Fruit fly (Drosophila melanogaster) whole organism: Measurements from ENCODE around the gene CROT.

Experiments used
- CG8478 ChIP-seq: fragments of >200 bp; optimal IDR thresholded peaks from 2 replicates; lab custom pipeline; 2018; ENCODE audit warnings: inconsistent platforms
- Dll ChIP-seq: fragments of >200 bp; optimal IDR thresholded peaks from 2 replicates; lab custom pipeline; 2017
- EcR ChIP-seq, 2 experiments: fragments of >200 bp; optimal IDR thresholded peaks; 2 replicates each; lab custom pipeline; 2017; ENCODE audit warnings: missing biosample characterization in 2 of 2, missing genetic modification characterization in 2 of 2, missing genetic modification reagents in 2 of 2
- pan ChIP-seq: fragments of >200 bp; optimal IDR thresholded peaks from 2 replicates; lab custom pipeline; 2017
- psq ChIP-seq: fragments of >200 bp; optimal IDR thresholded peaks from 2 replicates; lab custom pipeline; 2017
- usp ChIP-seq: fragments of >200 bp; optimal IDR thresholded peaks from 2 replicates; lab custom pipeline; 2017; ENCODE audit warnings: missing biosample characterization, missing genetic modification characterization, mixed read lengths

The CROT gene

DNA sequence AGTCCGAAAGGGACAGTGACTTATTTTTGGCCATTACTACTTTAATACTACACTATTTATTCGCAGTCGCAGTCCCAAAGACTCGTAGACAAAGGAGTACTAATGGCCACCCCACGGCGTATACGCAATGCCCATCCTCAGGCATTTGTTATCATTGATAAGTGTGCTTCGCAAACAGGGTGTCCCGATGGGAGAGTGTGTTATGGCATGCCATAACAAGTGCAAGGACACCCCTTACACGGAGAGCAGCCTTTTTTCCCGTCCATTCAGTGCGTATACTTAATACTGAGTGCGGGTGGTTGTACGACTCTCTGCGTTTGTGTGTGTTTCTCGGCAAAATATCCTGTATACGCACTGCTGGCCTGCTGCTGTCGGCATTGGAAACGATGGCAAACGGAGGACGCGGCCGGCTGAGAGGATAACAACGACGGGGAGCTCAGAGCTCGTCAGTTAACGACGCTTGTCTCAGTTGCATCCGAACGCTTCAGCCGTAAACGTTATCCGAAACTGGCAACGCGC, 44.5 kb downstream of the CROT start, which contains the start of gene unc80:
TSS of gene unc80 (plus strand) at position 469 of the 519 bp plus-strand sequence.
- TF ChIP-seq pan (lab: Kevin White, UChicago), result no peak
- TF ChIP-seq usp (GFP tag; lab: Kevin White, UChicago), result no peak
- TF ChIP-seq EcR (GFP tag; optimal IDR thresholded peaks at IDR 0.05; lab: Kevin White, UChicago), result no peak
- no peak for TF ChIP-seq CG8478 (lab: Kevin White, UChicago)
- TF ChIP-seq Dll, result no peak
- TF ChIP-seq psq (lab: Kevin White, UChicago), result no peak

DNA sequence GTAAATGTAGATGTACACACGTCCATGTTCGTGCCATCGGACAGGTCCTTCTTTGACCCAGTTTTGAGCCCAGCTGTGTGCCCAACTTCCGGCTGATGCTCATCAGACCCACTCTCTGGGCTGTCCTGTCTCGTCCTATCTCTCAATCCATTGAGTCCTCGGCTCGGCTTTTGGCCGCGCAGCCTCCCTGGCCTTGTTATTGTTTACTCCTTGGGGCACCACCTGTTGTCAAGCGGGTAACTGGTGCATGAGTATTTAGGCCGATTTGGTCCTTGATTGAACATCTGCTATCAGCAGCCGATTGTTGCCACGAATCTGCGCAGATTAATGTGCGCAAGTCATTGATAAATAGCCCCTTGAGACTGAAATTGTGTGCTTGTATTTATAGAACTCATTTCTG, 45.2 kb downstream of the CROT start:
- TF ChIP-seq CG8478 (lab: Kevin White, UChicago), result no peak

DNA sequence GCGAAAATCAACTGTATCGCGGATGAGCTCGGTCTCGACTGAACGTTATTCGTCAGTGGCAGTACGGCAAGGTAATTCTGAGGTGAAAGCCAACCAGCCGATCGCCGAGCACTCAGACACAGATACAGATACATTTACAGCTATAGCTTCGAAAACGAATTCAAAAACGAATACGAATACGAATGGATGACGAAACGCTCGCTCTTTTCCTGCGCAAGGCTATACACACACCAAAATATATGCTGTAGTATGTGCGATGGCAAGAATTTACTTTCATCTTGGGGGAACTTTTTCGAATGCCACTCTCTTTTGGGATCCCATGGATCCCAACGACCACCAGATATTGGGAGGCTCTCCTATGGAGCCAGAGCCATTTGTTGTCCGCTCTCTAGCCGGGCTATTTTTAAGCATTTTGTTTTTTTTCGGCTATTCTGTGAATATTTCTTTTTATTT, 46.4 kb downstream of the CROT start, which contains the start of gene Mlc1:
TSS of gene Mlc1 (minus strand) at position 51 of the 453 bp plus-strand sequence.
- no peak for TF ChIP-seq usp (GFP tag; lab: Kevin White, UChicago)
- no peak for TF ChIP-seq pan (lab: Kevin White, UChicago)

DNA sequence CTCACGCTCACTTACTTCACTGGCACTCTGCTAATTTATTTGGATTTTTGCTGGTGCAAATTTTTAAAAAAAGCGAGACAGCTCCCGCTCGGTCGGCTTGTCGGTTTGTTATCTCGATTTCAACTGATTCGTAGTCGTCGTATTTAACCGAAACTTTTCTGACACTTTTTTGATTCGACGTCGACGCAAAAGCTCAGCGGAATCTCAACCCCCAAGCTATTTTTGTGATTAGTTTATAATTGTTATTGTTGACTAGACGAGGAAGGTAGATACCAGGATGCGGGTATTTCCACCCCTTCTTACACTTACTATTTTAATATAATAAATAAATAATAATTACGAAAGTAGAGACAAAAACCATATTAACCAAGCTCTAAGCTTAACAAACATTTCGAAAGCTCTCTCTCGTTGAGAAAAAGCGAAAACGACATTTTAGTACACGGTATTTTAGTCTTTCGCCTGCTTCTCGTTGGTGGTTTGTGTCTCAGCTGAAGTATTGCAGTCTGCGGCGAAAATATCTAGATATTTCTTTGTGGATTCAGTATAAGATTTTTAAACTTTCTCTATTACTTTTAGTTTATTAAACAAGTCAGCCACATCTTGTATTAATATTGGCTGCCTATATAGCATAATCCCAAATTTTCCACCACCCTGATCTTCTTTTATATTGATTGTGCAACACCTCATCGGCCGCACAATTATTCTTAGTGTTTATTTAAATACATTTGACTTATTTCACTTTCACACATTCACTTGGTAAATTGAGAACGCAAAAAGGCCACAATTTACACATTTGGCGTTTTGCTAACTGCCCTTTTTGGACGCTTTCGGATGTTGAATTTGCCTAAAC, 49.6 kb downstream of the CROT start, which contains the start of gene tau:
TSS of gene tau (minus strand) at position 311 of the 850 bp plus-strand sequence.
- TF ChIP-seq CG8478 (lab: Kevin White, UChicago), result no peak
- no peak for TF ChIP-seq usp (GFP tag; lab: Kevin White, UChicago)
- no peak for TF ChIP-seq pan (lab: Kevin White, UChicago)
- TF ChIP-seq Dll, result no peak
- TF ChIP-seq psq (lab: Kevin White, UChicago), result no peak
- no peak for TF ChIP-seq EcR (GFP tag; optimal IDR thresholded peaks at IDR 0.05; lab: Kevin White, UChicago)

DNA sequence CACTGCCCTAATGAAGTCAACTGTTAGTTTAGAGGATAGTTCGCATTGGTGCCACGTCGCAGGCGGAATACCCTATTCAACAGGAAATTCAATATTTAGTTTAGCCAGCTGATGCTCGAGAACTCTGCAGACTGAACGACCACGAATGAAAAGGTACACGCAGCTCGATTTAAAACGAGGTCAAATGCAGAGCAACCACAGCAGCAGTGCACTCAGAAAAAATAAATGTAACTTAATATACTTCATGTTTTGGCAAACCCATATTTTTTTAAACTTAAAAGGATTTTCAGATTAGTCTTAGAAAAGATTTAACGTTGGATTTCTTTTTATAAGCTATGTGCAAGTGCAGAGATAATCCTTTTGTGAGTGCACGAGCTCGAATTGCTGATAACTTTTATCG, 51.4 kb downstream of the CROT start:
- TF ChIP-seq pan (lab: Kevin White, UChicago), result no peak
- no peak for TF ChIP-seq psq (lab: Kevin White, UChicago)
- TF ChIP-seq usp (GFP tag; lab: Kevin White, UChicago), result no peak
- TF ChIP-seq CG8478 (lab: Kevin White, UChicago), result no peak
- no peak for TF ChIP-seq EcR (GFP tag; optimal IDR thresholded peaks at IDR 0.05; lab: Kevin White, UChicago)
- no peak for TF ChIP-seq Dll
